Worm (Caenorhabditis elegans): ENCODE measurements around the gene F44E2.3.

Gene F44E2.3

DNA sequence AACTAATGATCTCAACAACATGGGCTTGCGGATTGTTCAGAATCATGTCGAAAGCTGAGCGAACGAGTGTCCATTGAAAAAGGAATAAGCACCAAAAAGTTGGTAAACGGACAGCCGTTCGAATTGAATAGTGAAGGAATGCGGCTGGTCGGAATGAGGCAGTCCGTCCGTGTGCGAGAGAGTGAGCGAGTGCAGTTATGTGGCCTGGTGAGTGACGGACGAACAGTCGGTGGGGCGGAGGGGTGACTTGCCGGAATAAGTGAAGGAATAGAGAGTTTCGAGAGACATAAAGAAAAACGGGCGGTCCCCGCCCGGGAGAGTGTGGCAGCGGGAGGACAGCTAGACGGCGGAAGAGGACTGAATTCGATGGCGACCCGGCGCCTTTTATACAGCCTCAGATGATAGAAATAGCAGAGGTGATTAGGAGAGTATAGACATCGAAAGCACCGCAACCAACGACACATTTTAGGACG lies 36.2 kb upstream of the F44E2.3 start (continued):
- TF ChIP-seq snpc-1.1 (tag; optimal IDR thresholded peaks at IDR 0.05; ENCODE audit: insufficient read depth) = no peak
- TF ChIP-seq lin-54 (GFP tag; optimal IDR thresholded peaks at IDR 0.05) = peak; percentile 57
- peak; percentile 73 for TF ChIP-seq ztf-18 (tag; optimal IDR thresholded peaks at IDR 0.05)
- TF ChIP-seq aptf-2 (GFP tag; conservative IDR thresholded peaks at IDR 0.05) = no peak
- TF ChIP-seq nhr-90 (tag; optimal IDR thresholded peaks at IDR 0.05) = peak; percentile 80
- TF ChIP-seq attf-6 (GFP tag; IDR thresholded peaks at IDR 0.05) = no peak
- TF ChIP-seq ceh-91 (GFP tag; IDR thresholded peaks at IDR 0.05) = no peak
- no peak for TF ChIP-seq ztf-6 (GFP tag; IDR thresholded peaks at IDR 0.05)
- TF ChIP-seq mcd-1 (GFP tag; IDR thresholded peaks at IDR 0.05) = peak; percentile 78
- TF ChIP-seq akir-1 (GFP tag; optimal IDR thresholded peaks at IDR 0.05) = peak; percentile 41
- TF ChIP-seq nfyb-1 (GFP tag; IDR thresholded peaks at IDR 0.05) = peak; percentile 80
- no peak for TF ChIP-seq fkh-3 (tag; optimal IDR thresholded peaks at IDR 0.05)
- TF ChIP-seq sea-2 (GFP tag; IDR thresholded peaks at IDR 0.05) = no peak
- TF ChIP-seq F10E7.11 (tag; optimal IDR thresholded peaks at IDR 0.05) = no peak
- 0 out of 2 replicates have a peak, but pooled peaks have one; percentile 24 for TF ChIP-seq rcor-1 (GFP tag; IDR thresholded peaks at IDR 0.05)
- TF ChIP-seq pbrm-1 (GFP tag; IDR thresholded peaks at IDR 0.05) = peak; percentile 36; the same call in 1 of the 2 replicates
- peak; percentile 93 for TF ChIP-seq ets-4 (GFP tag; optimal IDR thresholded peaks at IDR 0.05)
- peak; percentile 83 for TF ChIP-seq ztf-22 (GFP tag; optimal IDR thresholded peaks at IDR 0.05)
- TF ChIP-seq D2030.7 (GFP tag; IDR thresholded peaks at IDR 0.05) = no peak
- peak; percentile 63; the same call in 1 of the 2 replicates for TF ChIP-seq hmg-20 (GFP tag; IDR thresholded peaks at IDR 0.05)
- TF ChIP-seq ama-1 (optimal IDR thresholded peaks at IDR 0.05) = peak; percentile 95
- TF ChIP-seq ama-1 (GFP tag; optimal IDR thresholded peaks at IDR 0.05) = no peak
- TF ChIP-seq egrh-3 (GFP tag; IDR thresholded peaks at IDR 0.05) = peak; percentile 79
- 0 out of 2 replicates have a peak, but pooled peaks have one; percentile 85 for TF ChIP-seq nhr-120 (GFP tag; IDR thresholded peaks at IDR 0.05)
- TF ChIP-seq dox-1 (GFP tag; IDR thresholded peaks at IDR 0.05) = peak; percentile 94
- TF ChIP-seq nhr-27 (tag; optimal IDR thresholded peaks at IDR 0.05) = peak; percentile 20
- peak; percentile 58 for TF ChIP-seq K12H6.12 (tag; optimal IDR thresholded peaks at IDR 0.05)
- peak; percentile 98 for TF ChIP-seq nhr-80 (tag; optimal IDR thresholded peaks at IDR 0.05)
- no peak for TF ChIP-seq F33H1.4 (GFP tag; IDR thresholded peaks at IDR 0.05)
- TF ChIP-seq chd-7 (tag; optimal IDR thresholded peaks at IDR 0.05) = peak; percentile 82
- TF ChIP-seq ceh-58 (GFP tag; IDR thresholded peaks at IDR 0.05) = no peak
- no peak for TF ChIP-seq ceh-40 (GFP tag; IDR thresholded peaks at IDR 0.05)
- TF ChIP-seq sdz-38 (tag; optimal IDR thresholded peaks at IDR 0.05) = no peak
- no peak for TF ChIP-seq rpc-1 (optimal IDR thresholded peaks at IDR 0.05)
- TF ChIP-seq rpc-1 (tag; optimal IDR thresholded peaks at IDR 0.05) = no peak
- no peak for TF ChIP-seq ceh-27 (GFP tag; optimal IDR thresholded peaks at IDR 0.05)
- no peak for TF ChIP-seq snpc-4 (GFP tag; optimal IDR thresholded peaks at IDR 0.05)
- TF ChIP-seq snpc-4 (tag; optimal IDR thresholded peaks at IDR 0.05) = peak in 3 of 4 experiments; percentile 27 to 45 (median 27)
- peak; percentile 47 to 87 for TF ChIP-seq let-607 (tag; optimal IDR thresholded peaks at IDR 0.05)
- peak; percentile 72 for TF ChIP-seq attf-5 (GFP tag; optimal IDR thresholded peaks at IDR 0.05)
- TF ChIP-seq dpff-1 (tag; optimal IDR thresholded peaks at IDR 0.05) = no peak
- TF ChIP-seq let-526 (GFP tag; IDR thresholded peaks at IDR 0.05) = peak; percentile 79; the same call in 1 of the 2 replicates
- peak; percentile 84 for TF ChIP-seq K11D2.4 (GFP tag; IDR thresholded peaks at IDR 0.05)
- peak; percentile 73 for TF ChIP-seq C06A6.2 (GFP tag; conservative IDR thresholded peaks at IDR 0.05)
- TF ChIP-seq F23B12.7 (tag; optimal IDR thresholded peaks at IDR 0.05; ENCODE audit: insufficient read depth) = no peak
- no peak for TF ChIP-seq mes-4 (tag; optimal IDR thresholded peaks at IDR 0.05)
- TF ChIP-seq tbx-9 (tag; optimal IDR thresholded peaks at IDR 0.05; ENCODE audit: borderline replicate concordance) = no peak
- no peak for TF ChIP-seq Y95B8A.8 (GFP tag; IDR thresholded peaks at IDR 0.05)
- TF ChIP-seq hmg-1.2 (GFP tag; IDR thresholded peaks at IDR 0.05) = peak; percentile 83
- peak; percentile 67 for TF ChIP-seq tbp1 (GFP tag; optimal IDR thresholded peaks at IDR 0.05)
